Worm (Caenorhabditis elegans): ENCODE measurements around the gene M03C11.6.

- no peak for TF ChIP-seq K09A11.1 (tag; optimal IDR thresholded peaks at IDR 0.05; ENCODE audit: insufficient read depth)
- TF ChIP-seq pha-4 (tag; optimal IDR thresholded peaks at IDR 0.05): no peak
- no peak for TF ChIP-seq ceh-2 (tag; optimal IDR thresholded peaks at IDR 0.05)
- TF ChIP-seq ceh-19 (GFP tag; optimal IDR thresholded peaks at IDR 0.05): no peak
- no peak for TF ChIP-seq ceh-45 (GFP tag; IDR thresholded peaks at IDR 0.05)
- TF ChIP-seq ref-2 (tag; optimal IDR thresholded peaks at IDR 0.05): no peak
- TF ChIP-seq hlh-30 (tag; optimal IDR thresholded peaks at IDR 0.05; ENCODE audit: insufficient read depth): no peak
- no peak for TF ChIP-seq unc-42 (tag; optimal IDR thresholded peaks at IDR 0.05)
- TF ChIP-seq T23F11.4 (GFP tag; optimal IDR thresholded peaks at IDR 0.05): no peak
- TF ChIP-seq unc-3 (GFP tag; conservative IDR thresholded peaks at IDR 0.05): no peak
- TF ChIP-seq unc-3 (tag; optimal IDR thresholded peaks at IDR 0.05): no peak
- no peak for TF ChIP-seq ama-1 (optimal IDR thresholded peaks at IDR 0.05)
- no peak for TF ChIP-seq ceh-31 (tag; optimal IDR thresholded peaks at IDR 0.05)
These were observed 18.9 kb downstream of the M03C11.6 start, which contains the start of the genes M03C11.3 and chl-1 for ce11 chrIII:10404918-10405317.
